Worm (Caenorhabditis elegans) whole organism, mixed stage, embryonic: ENCODE data around the gene ZK686.2.

Experiments used
- M03D4.4 ChIP-seq: sonication (generic microtip); optimal IDR thresholded peaks from 2 replicates; lab custom pipeline; 2017; ENCODE audit warnings: mild to moderate bottlenecking, missing genetic modification characterization, missing compliant biosample characterization
- bed-3 ChIP-seq: fragments of 200-800 bp; sonication (Bioruptor generic); optimal IDR thresholded peaks from 3 replicates; lab custom pipeline; 2018; ENCODE audit warnings: mild to moderate bottlenecking, missing genetic modification characterization, moderate library complexity, missing compliant biosample characterization
- blmp-1 ChIP-seq: fragments of 150-350 bp; optimal IDR thresholded peaks from 2 replicates; lab custom pipeline; 2014; ENCODE audit warnings: missing biosample characterization, missing genetic modification characterization
- ceh-39 ChIP-seq: fragments of 150-350 bp; optimal IDR thresholded peaks from 2 replicates; lab custom pipeline; 2014; ENCODE audit warnings: missing biosample characterization, missing genetic modification characterization
- ceh-43 ChIP-seq: fragments of 200-800 bp; sonication (Bioruptor generic); optimal IDR thresholded peaks from 2 replicates; lab custom pipeline; 2018; ENCODE audit warnings: mild to moderate bottlenecking, missing genetic modification characterization, moderate library complexity, missing compliant biosample characterization
- ceh-83 ChIP-seq: fragments of 200-800 bp; sonication (Bioruptor generic); optimal IDR thresholded peaks from 2 replicates; lab custom pipeline; 2018; ENCODE audit warnings: mild to moderate bottlenecking, missing genetic modification characterization, missing compliant biosample characterization
- ces-1 ChIP-seq: fragments of 150-350 bp; optimal IDR thresholded peaks from 2 replicates; lab custom pipeline; 2014; ENCODE audit warnings: missing biosample characterization, missing genetic modification reagents, missing genetic modification characterization
- cnd-1 ChIP-seq: fragments of 200-800 bp; sonication (Bioruptor generic); optimal IDR thresholded peaks from 2 replicates; lab custom pipeline; 2018; ENCODE audit warnings: mild to moderate bottlenecking, missing genetic modification characterization, missing compliant biosample characterization
- drap-1 ChIP-seq: fragments of 200-800 bp; sonication (Bioruptor generic); optimal IDR thresholded peaks from 3 replicates; lab custom pipeline; 2018; ENCODE audit warnings: mild to moderate bottlenecking, missing genetic modification characterization, missing compliant biosample characterization
- elt-1 ChIP-seq: sonication (generic microtip); optimal IDR thresholded peaks from 2 replicates; lab custom pipeline; 2017; ENCODE audit warnings: missing genetic modification characterization, mild to moderate bottlenecking, missing compliant biosample characterization, antibody characterized with exemption, moderate library complexity, borderline replicate concordance; ENCODE audit not compliant: insufficient read depth
- elt-3 ChIP-seq: fragments of 150-350 bp; optimal IDR thresholded peaks from 2 replicates; lab custom pipeline; 2014; ENCODE audit warnings: missing biosample characterization, missing genetic modification characterization
- flh-1 ChIP-seq: fragments of 200-800 bp; sonication (Bioruptor generic); optimal IDR thresholded peaks from 2 replicates; lab custom pipeline; 2018; ENCODE audit warnings: mild to moderate bottlenecking, missing genetic modification characterization, moderate library complexity, missing compliant biosample characterization
- ham-2 ChIP-seq: fragments of 200-800 bp; sonication (Bioruptor generic); optimal IDR thresholded peaks from 2 replicates; lab custom pipeline; 2018; ENCODE audit warnings: mild to moderate bottlenecking, missing genetic modification characterization, missing compliant biosample characterization
- hlh-1 ChIP-seq: fragments of 150-350 bp; optimal IDR thresholded peaks from 2 replicates; lab custom pipeline; 2014; ENCODE audit warnings: missing biosample characterization, missing genetic modification reagents, missing genetic modification characterization
- lin-13 ChIP-seq: fragments of 150-350 bp; optimal IDR thresholded peaks from 2 replicates; lab custom pipeline; 2014; ENCODE audit warnings: missing biosample characterization, missing genetic modification characterization
- lin-32 ChIP-seq: fragments of 200-800 bp; sonication (Bioruptor generic); optimal IDR thresholded peaks from 2 replicates; lab custom pipeline; 2018; ENCODE audit warnings: mild to moderate bottlenecking, missing genetic modification characterization, missing compliant biosample characterization
- lsy-2 ChIP-seq: fragments of 150-350 bp; optimal IDR thresholded peaks from 2 replicates; lab custom pipeline; 2014; ENCODE audit warnings: missing biosample characterization, missing genetic modification characterization
- mab-5 ChIP-seq: fragments of 150-350 bp; optimal IDR thresholded peaks from 2 replicates; lab custom pipeline; 2014; ENCODE audit warnings: missing biosample characterization, missing genetic modification characterization
- mep-1 ChIP-seq: fragments of 150-350 bp; optimal IDR thresholded peaks from 2 replicates; lab custom pipeline; 2017; ENCODE audit warnings: missing biosample characterization, missing genetic modification reagents, missing genetic modification characterization, inconsistent platforms
- mls-2 ChIP-seq: sonication (generic microtip); optimal IDR thresholded peaks from 2 replicates; lab custom pipeline; 2016; ENCODE audit warnings: mild to moderate bottlenecking, missing genetic modification characterization, moderate library complexity, missing compliant biosample characterization
- nhr-2 ChIP-seq: fragments of 150-350 bp; optimal IDR thresholded peaks from 2 replicates; lab custom pipeline; 2014; ENCODE audit warnings: missing biosample characterization, missing genetic modification characterization
- nhr-237 ChIP-seq: fragments of 150-350 bp; optimal IDR thresholded peaks from 2 replicates; lab custom pipeline; 2014; ENCODE audit warnings: missing biosample characterization, missing genetic modification characterization
- nhr-28 ChIP-seq: fragments of 150-350 bp; optimal IDR thresholded peaks from 2 replicates; lab custom pipeline; 2014; ENCODE audit warnings: missing biosample characterization, missing genetic modification characterization
- nhr-76 ChIP-seq: sonication (generic microtip); optimal IDR thresholded peaks from 2 replicates; lab custom pipeline; 2017; ENCODE audit warnings: missing biosample characterization, missing genetic modification characterization
- pha-4 ChIP-seq: fragments of 150-350 bp; optimal IDR thresholded peaks from 2 replicates; lab custom pipeline; 2018; ENCODE audit warnings: missing biosample characterization, missing genetic modification reagents, missing genetic modification characterization
- sem-2 ChIP-seq: fragments of 200-800 bp; sonication (Bioruptor generic); optimal IDR thresholded peaks from 2 replicates; lab custom pipeline; 2018; ENCODE audit warnings: mild to moderate bottlenecking, missing genetic modification characterization, missing compliant biosample characterization
- snpc-4 ChIP-seq: fragments of 150-350 bp; optimal IDR thresholded peaks from 2 replicates; lab custom pipeline; 2014; ENCODE audit warnings: missing biosample characterization, missing genetic modification characterization
- sptf-1 ChIP-seq: sonication (generic microtip); optimal IDR thresholded peaks from 2 replicates; lab custom pipeline; 2017; ENCODE audit warnings: mild to moderate bottlenecking, missing genetic modification characterization, moderate library complexity, missing compliant biosample characterization
- tbx-8 ChIP-seq: fragments of 200-800 bp; sonication (Bioruptor generic); optimal IDR thresholded peaks from 2 replicates; lab custom pipeline; 2018; ENCODE audit warnings: mild to moderate bottlenecking, missing genetic modification characterization, moderate library complexity, missing compliant biosample characterization
- unc-120 ChIP-seq: sonication (generic microtip); optimal IDR thresholded peaks from 2 replicates; lab custom pipeline; 2017; ENCODE audit warnings: missing genetic modification characterization, missing compliant biosample characterization; ENCODE audit not compliant: poor library complexity, severe bottlenecking
- unc-39 ChIP-seq: fragments of 150-350 bp; optimal IDR thresholded peaks from 2 replicates; lab custom pipeline; 2014; ENCODE audit warnings: missing biosample characterization, missing genetic modification characterization
- unc-62 ChIP-seq: fragments of 150-350 bp; optimal IDR thresholded peaks from 2 replicates; lab custom pipeline; 2014; ENCODE audit warnings: missing biosample characterization, missing genetic modification reagents, missing genetic modification characterization
- zip-8 ChIP-seq: fragments of 150-350 bp; optimal IDR thresholded peaks from 2 replicates; lab custom pipeline; 2014; ENCODE audit warnings: missing biosample characterization, missing genetic modification characterization
- ztf-11 ChIP-seq: fragments of 150-350 bp; optimal IDR thresholded peaks from 2 replicates; lab custom pipeline; 2014; ENCODE audit warnings: missing biosample characterization, missing genetic modification characterization

ZK686.2 gene

DNA sequence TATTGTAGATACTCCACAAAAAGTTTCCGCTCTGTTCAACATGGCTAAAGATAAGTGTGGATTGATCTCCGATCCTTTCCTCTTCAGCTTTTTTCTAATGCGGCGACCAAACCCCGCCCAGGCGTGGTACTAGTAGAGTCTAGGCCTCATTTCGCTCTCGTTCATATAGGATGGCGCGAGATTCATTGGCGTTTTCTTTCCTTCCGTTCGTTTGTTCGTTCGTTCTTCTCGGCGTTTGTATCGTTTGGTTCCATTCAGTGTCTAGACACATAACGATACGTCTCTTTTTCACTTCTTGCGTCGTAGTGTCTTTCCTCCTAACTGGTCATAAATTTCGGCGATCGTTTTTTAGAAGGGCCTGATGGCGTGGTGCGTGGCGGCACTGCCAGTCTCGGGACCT, 36.8 kb downstream of the ZK686.2 start:
- TF ChIP-seq nhr-237 (tag; lab: Kevin White, UChicago) (no peak), elt-1 (tag; lab: Kevin White, UChicago) (no peak)

DNA sequence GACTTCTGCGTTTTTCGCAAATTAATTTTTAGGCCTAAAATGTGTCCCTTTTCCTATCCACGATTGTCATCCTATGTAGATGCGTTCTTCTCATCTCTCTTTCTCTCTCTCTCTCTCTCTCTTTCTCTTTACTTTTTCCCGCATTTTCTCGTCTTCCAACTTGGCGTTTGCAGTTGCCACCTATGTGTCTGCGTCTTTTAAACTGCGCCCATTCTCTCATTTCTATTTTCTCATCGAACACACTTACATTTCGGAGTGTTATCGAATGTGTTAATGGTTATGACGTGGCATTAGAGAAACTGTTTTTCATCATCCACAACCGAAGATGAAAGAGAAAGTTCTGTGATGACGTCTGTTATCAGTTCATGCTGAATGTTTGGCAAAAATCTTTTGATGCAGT, 37.4 kb downstream of the ZK686.2 start:
- TF ChIP-seq ceh-83 (no peak), lin-13 (no peak), unc-62 (peak; percentile 47), elt-3 (tag; lab: Kevin White, UChicago) (no peak), elt-1 (tag; lab: Kevin White, UChicago) (no peak), M03D4.4 (tag; lab: Kevin White, UChicago) (peak; percentile 33), pha-4 (tag; lab: Kevin White, UChicago) (peak; percentile 49), sem-2 (GFP tag; lab: Kevin White, UChicago) (no peak), ztf-11 (tag; lab: Kevin White, UChicago) (no peak), hlh-1 (tag; lab: Kevin White, UChicago) (peak; percentile 67), drap-1 (GFP tag; lab: Kevin White, UChicago) (no peak), nhr-28 (tag; lab: Kevin White, UChicago) (no peak), ceh-39 (tag; lab: Kevin White, UChicago) (no peak), blmp-1 (tag; lab: Kevin White, UChicago) (peak; percentile 38), nhr-2 (no peak), ceh-43 (GFP tag; lab: Kevin White, UChicago) (no peak), mab-5 (no peak), lin-32 (GFP tag; lab: Kevin White, UChicago) (no peak), nhr-76 (tag; lab: Kevin White, UChicago) (no peak), unc-120 (tag; lab: Kevin White, UChicago) (peak; percentile 74), sptf-1 (no peak), snpc-4 (tag; lab: Kevin White, UChicago) (no peak)
- TF ChIP-seq, all 35 proteins: peak for 6

DNA sequence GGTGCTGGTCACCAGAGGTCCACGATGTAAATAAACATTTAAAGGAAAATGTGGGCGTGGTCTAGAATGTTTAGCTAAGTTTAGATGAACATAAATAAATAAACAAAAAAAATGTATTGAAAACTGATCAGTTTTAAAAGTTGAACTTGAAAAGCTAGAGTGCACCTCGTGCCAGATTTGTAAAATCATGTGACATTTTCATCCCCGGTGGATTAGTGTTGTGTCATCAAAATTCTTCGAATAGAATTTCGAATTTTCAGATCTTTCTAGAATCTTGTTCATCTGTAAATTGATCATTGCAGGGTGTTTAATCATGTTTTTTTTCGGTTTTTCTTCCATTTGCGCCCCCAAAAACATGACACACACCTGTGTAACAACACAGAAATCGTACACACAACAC, 39.4 kb downstream of the ZK686.2 start:
- TF ChIP-seq ztf-11 (tag; lab: Kevin White, UChicago) (no peak), ham-2 (GFP tag; lab: Kevin White, UChicago) (no peak)

DNA sequence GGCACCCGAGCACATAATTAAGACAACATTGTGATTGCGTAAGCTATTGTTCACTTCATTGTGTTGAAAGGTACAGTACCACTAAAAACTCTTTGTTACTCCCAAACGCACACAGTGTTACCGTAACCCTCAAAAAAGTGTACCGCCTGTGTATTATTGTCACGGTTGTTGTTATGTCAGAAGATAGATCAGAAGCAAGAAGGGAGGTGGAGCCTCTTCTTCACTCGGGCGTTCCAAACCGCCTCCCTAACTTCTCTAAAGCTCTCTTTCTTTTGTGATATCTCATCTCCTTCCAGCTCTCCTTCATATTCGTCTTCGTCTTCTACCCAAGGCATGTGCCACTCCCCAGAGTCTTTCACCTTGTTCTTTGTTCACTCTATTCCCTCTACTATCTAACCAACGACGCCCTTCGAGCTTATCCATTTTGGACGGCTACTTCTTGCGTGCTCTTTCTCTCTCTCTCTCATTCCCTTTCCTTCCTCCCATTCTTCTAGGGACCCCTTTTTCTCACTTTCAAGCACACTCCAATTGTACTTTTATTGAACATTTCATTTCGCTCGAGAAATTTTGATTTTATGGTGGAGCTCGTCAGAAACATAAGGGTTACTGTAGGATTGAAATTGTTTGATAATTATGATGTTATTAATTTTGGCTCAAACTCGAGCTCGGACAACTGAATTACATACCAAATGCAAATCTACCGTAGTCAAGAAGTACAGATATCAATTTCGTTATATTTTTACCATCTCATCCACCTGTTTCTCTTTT, 40.2 kb downstream of the ZK686.2 start:
- TF ChIP-seq elt-1 (tag; lab: Kevin White, UChicago) (no peak), lin-32 (GFP tag; lab: Kevin White, UChicago) (no peak), mls-2 (no peak), nhr-237 (tag; lab: Kevin White, UChicago) (no peak), flh-1 (GFP tag; lab: Kevin White, UChicago) (no peak), ceh-83 (no peak), nhr-28 (tag; lab: Kevin White, UChicago) (no peak), pha-4 (tag; lab: Kevin White, UChicago) (no peak), mep-1 (tag; lab: Kevin White, UChicago) (no peak), ces-1 (GFP tag; lab: Kevin White, UChicago) (peak; percentile 70), unc-39 (tag; lab: Kevin White, UChicago) (no peak), M03D4.4 (tag; lab: Kevin White, UChicago) (no peak), zip-8 (peak; percentile 25), lsy-2 (tag; lab: Kevin White, UChicago) (peak; percentile 27), nhr-2 (peak; percentile 56), ceh-43 (GFP tag; lab: Kevin White, UChicago) (no peak), unc-62 (no peak), bed-3 (GFP tag; lab: Kevin White, UChicago) (no peak)

DNA sequence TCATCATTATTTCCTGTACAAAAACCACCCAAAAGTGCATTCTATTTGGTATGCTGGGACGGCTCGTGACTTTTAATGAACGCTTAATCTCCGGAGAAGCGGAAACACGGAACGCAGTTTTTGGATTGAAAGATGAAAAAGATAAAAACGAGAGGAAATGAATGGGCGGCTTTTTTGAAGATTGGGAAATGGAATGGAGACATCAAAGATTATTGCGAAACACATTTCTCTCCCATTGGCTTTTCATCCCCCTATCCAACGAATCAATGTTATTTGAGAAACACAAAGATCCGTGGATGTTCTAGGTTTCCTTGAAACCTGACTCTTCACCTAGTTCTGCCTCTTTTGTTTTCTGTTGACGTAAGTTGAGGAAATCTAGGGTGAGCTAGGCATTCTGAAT, 41.4 kb downstream of the ZK686.2 start:
- TF ChIP-seq ham-2 (GFP tag; lab: Kevin White, UChicago) (no peak), nhr-28 (tag; lab: Kevin White, UChicago) (no peak), elt-3 (tag; lab: Kevin White, UChicago) (no peak), cnd-1 (tag; lab: Kevin White, UChicago) (no peak), blmp-1 (tag; lab: Kevin White, UChicago) (no peak), tbx-8 (no peak), unc-120 (tag; lab: Kevin White, UChicago) (no peak), elt-1 (tag; lab: Kevin White, UChicago) (no peak), mab-5 (no peak), snpc-4 (tag; lab: Kevin White, UChicago) (no peak), unc-39 (tag; lab: Kevin White, UChicago) (no peak), pha-4 (tag; lab: Kevin White, UChicago) (no peak), ceh-83 (no peak), mls-2 (no peak), nhr-76 (tag; lab: Kevin White, UChicago) (no peak), ceh-43 (GFP tag; lab: Kevin White, UChicago) (no peak), hlh-1 (tag; lab: Kevin White, UChicago) (no peak)
